Worm (Caenorhabditis elegans) whole organism, midembryonic: ENCODE results near the gene acs-15.
"Not testable (repeated sequence)": the region's sequence is repeated elsewhere in the genome, so short reads cannot be mapped to it uniquely, and the experiment has no call there.

Experiments
- T22C8.4 ChIP-seq: fragments of 200-800 bp; sonication (Bioruptor generic); IDR thresholded peaks from 2 replicates; pipeline ENCODE4 v1.3.6; 2022; ENCODE audit warnings: missing genetic modification characterization, missing compliant biosample characterization
- cog-1 ChIP-seq: sonication (generic microtip); optimal IDR thresholded peaks from 2 replicates; lab custom pipeline; 2016; ENCODE audit warnings: missing genetic modification characterization, missing compliant biosample characterization
- flt-1 ChIP-seq: fragments of 200-800 bp; sonication (Bioruptor generic); IDR thresholded peaks from 2 replicates; pipeline ENCODE4 v1.3.6; 2022; ENCODE audit warnings: missing genetic modification characterization, missing compliant biosample characterization
- klf-2 ChIP-seq: fragments of 200-800 bp; sonication (Bioruptor generic); conservative IDR thresholded peaks from 2 replicates; pipeline ENCODE4 v1.3.6; 2022; ENCODE audit warnings: missing genetic modification reagents, missing genetic modification characterization, missing compliant biosample characterization
- med-1 ChIP-seq: sonication (generic microtip); optimal IDR thresholded peaks from 2 replicates; lab custom pipeline; 2017; ENCODE audit warnings: missing genetic modification characterization, mild to moderate bottlenecking, missing compliant biosample characterization, antibody characterized with exemption, missing genetic modification reagents; ENCODE audit not compliant: insufficient read depth
- ref-1 ChIP-seq: fragments of 200-800 bp; sonication (Bioruptor generic); conservative IDR thresholded peaks from 2 replicates; pipeline ENCODE4 v1.3.6; 2022; ENCODE audit warnings: missing genetic modification reagents, missing genetic modification characterization, missing compliant biosample characterization
- tab-1 ChIP-seq: fragments of 200-800 bp; sonication (Bioruptor generic); IDR thresholded peaks from 2 replicates; pipeline ENCODE4 v1.3.6; 2022; ENCODE audit warnings: missing genetic modification characterization, missing compliant biosample characterization
- ztf-23 ChIP-seq: fragments of 200-800 bp; sonication (Bioruptor generic); IDR thresholded peaks from 2 replicates; pipeline ENCODE4 v1.3.6; 2022; ENCODE audit warnings: missing genetic modification reagents, missing genetic modification characterization, missing compliant biosample characterization
- ztf-29 ChIP-seq: fragments of 200-800 bp; sonication (Bioruptor generic); IDR thresholded peaks from 2 replicates; pipeline ENCODE4 v1.3.6; 2022; ENCODE audit warnings: missing genetic modification reagents, missing genetic modification characterization, missing compliant biosample characterization

The acs-15 gene

ce11 chrII:938549-938948 is 5.7 kb downstream of the acs-15 start, which contains the start of gene R07C3.3:
Gene R07C3.3 (plus strand): TSS chrII:938849.
- TF ChIP-seq klf-2 (GFP tag; lab: Robert Waterston, UW) = no peak
- TF ChIP-seq ztf-29 (GFP tag; lab: Robert Waterston, UW) = no peak
- TF ChIP-seq med-1 (GFP tag; lab: Kevin White, UChicago) = no peak
- TF ChIP-seq cog-1 (tag; lab: Kevin White, UChicago) = no peak
- no peak for TF ChIP-seq T22C8.4 (GFP tag; lab: Robert Waterston, UW)
- no peak for TF ChIP-seq ztf-23
- no peak for TF ChIP-seq tab-1 (GFP tag; lab: Robert Waterston, UW)
- TF ChIP-seq flt-1 (GFP tag; lab: Robert Waterston, UW) = no peak
- TF ChIP-seq ref-1 (GFP tag; lab: Robert Waterston, UW) = no peak

- no peak for TF ChIP-seq flt-1 (GFP tag; lab: Robert Waterston, UW)
- TF ChIP-seq ztf-23 = no peak
Measured at ce11 chrII:940779-941178, 8.0 kb downstream of the acs-15 start, which contains the start of gene fbxc-36. Gene fbxc-36 (plus strand): TSS chrII:940983.

ce11 chrII:943773-944172 is 11.0 kb downstream of the acs-15 start, which contains the start of gene clec-43:
Gene clec-43 (plus strand): TSS chrII:944066.
- no peak for TF ChIP-seq klf-2 (GFP tag; lab: Robert Waterston, UW)
- TF ChIP-seq tab-1 (GFP tag; lab: Robert Waterston, UW) = no peak
- TF ChIP-seq ztf-29 (GFP tag; lab: Robert Waterston, UW) = no peak
- no peak for TF ChIP-seq ref-1 (GFP tag; lab: Robert Waterston, UW)
- no peak for TF ChIP-seq ztf-23
- TF ChIP-seq flt-1 (GFP tag; lab: Robert Waterston, UW) = no peak
- no peak for TF ChIP-seq T22C8.4 (GFP tag; lab: Robert Waterston, UW)
- TF ChIP-seq cog-1 (tag; lab: Kevin White, UChicago) = no peak
- no peak for TF ChIP-seq med-1 (GFP tag; lab: Kevin White, UChicago)

ce11 chrII:948091-948490 is 15.3 kb downstream of the acs-15 start, which contains the start of gene fbxc-32:
Gene fbxc-32 (minus strand): TSS chrII:948191.
- TF ChIP-seq med-1 (GFP tag; lab: Kevin White, UChicago) = no peak
- no peak for TF ChIP-seq cog-1 (tag; lab: Kevin White, UChicago)
- TF ChIP-seq ztf-23 = no peak
- TF ChIP-seq T22C8.4 (GFP tag; lab: Robert Waterston, UW) = no peak

ce11 chrII:950374-950773 is 17.6 kb downstream of the acs-15 start:
- TF ChIP-seq ztf-29 (GFP tag; lab: Robert Waterston, UW) (no peak), ztf-23 (no peak), klf-2 (GFP tag; lab: Robert Waterston, UW) (no peak), T22C8.4 (GFP tag; lab: Robert Waterston, UW) (no peak), tab-1 (GFP tag; lab: Robert Waterston, UW) (no peak), med-1 (GFP tag; lab: Kevin White, UChicago) (no peak), ref-1 (GFP tag; lab: Robert Waterston, UW) (no peak), flt-1 (GFP tag; lab: Robert Waterston, UW) (no peak), cog-1 (tag; lab: Kevin White, UChicago) (no peak)

ce11 chrII:953052-953451 is 20.2 kb downstream of the acs-15 start:
- TF ChIP-seq flt-1 (GFP tag; lab: Robert Waterston, UW) = peak; percentile 61; the same call in 1 of the 2 replicates
- no peak for TF ChIP-seq cog-1 (tag; lab: Kevin White, UChicago)
- 0 out of 2 replicates have a peak, but pooled peaks have one; percentile 18 for TF ChIP-seq ztf-29 (GFP tag; lab: Robert Waterston, UW)

ce11 chrII:954626-955025 is 21.8 kb downstream of the acs-15 start, which contains the start of gene fbxc-7:
Gene fbxc-7 (plus strand): TSS chrII:954926.
- TF ChIP-seq ztf-23; ztf-29 (GFP tag; lab: Robert Waterston, UW); klf-2 (GFP tag; lab: Robert Waterston, UW): not testable (repeated sequence)

ce11 chrII:958618-959017 is 25.8 kb downstream of the acs-15 start, which contains the start of gene sdz-4:
Gene sdz-4 (plus strand): TSS chrII:958918.
- TF ChIP-seq T22C8.4 (GFP tag; lab: Robert Waterston, UW) = no peak
- no peak for TF ChIP-seq ztf-29 (GFP tag; lab: Robert Waterston, UW)
- TF ChIP-seq tab-1 (GFP tag; lab: Robert Waterston, UW) = no peak
- TF ChIP-seq med-1 (GFP tag; lab: Kevin White, UChicago) = no peak
- TF ChIP-seq ref-1 (GFP tag; lab: Robert Waterston, UW) = no peak
- TF ChIP-seq ztf-23 = no peak
- TF ChIP-seq klf-2 (GFP tag; lab: Robert Waterston, UW) = no peak
- TF ChIP-seq cog-1 (tag; lab: Kevin White, UChicago) = no peak
- TF ChIP-seq flt-1 (GFP tag; lab: Robert Waterston, UW) = no peak

ce11 chrII:960218-960617 is 27.4 kb downstream of the acs-15 start, which contains the start of the genes C32B5.18 and C32B5.7:
Gene C32B5.18 (plus strand): TSS chrII:960518.
Gene C32B5.7 (plus strand): TSS chrII:960528.
- TF ChIP-seq ztf-29 (GFP tag; lab: Robert Waterston, UW) (no peak), cog-1 (tag; lab: Kevin White, UChicago) (no peak), klf-2 (GFP tag; lab: Robert Waterston, UW) (no peak), tab-1 (GFP tag; lab: Robert Waterston, UW) (no peak), ztf-23 (no peak), ref-1 (GFP tag; lab: Robert Waterston, UW) (no peak), T22C8.4 (GFP tag; lab: Robert Waterston, UW) (no peak), med-1 (GFP tag; lab: Kevin White, UChicago) (no peak), flt-1 (GFP tag; lab: Robert Waterston, UW) (no peak)

ce11 chrII:961961-962360 is 29.1 kb downstream of the acs-15 start, which contains the start of gene C32B5.13:
Gene C32B5.13 (minus strand): TSS chrII:962061.
- TF ChIP-seq flt-1 (GFP tag; lab: Robert Waterston, UW) = no peak
- TF ChIP-seq ztf-23 = no peak
- TF ChIP-seq med-1 (GFP tag; lab: Kevin White, UChicago) = no peak
- no peak for TF ChIP-seq cog-1 (tag; lab: Kevin White, UChicago)
- no peak for TF ChIP-seq ztf-29 (GFP tag; lab: Robert Waterston, UW)
- no peak for TF ChIP-seq klf-2 (GFP tag; lab: Robert Waterston, UW)
- TF ChIP-seq ref-1 (GFP tag; lab: Robert Waterston, UW) = no peak
- no peak for TF ChIP-seq tab-1 (GFP tag; lab: Robert Waterston, UW)
- TF ChIP-seq T22C8.4 (GFP tag; lab: Robert Waterston, UW) = no peak
